Fruit fly (Drosophila melanogaster) whole organism, adult: ENCODE data around the gene Cog2.

Experiments
- CG11617 ChIP-seq: fragments of 200-800 bp; sonication (Bioruptor generic); optimal IDR thresholded peaks from 2 replicates; lab custom pipeline; 2017; ENCODE audit warnings: mild to moderate bottlenecking, missing biosample characterization, missing genetic modification reagents, missing genetic modification characterization
- CG12768 ChIP-seq: fragments of 200-800 bp; sonication (Bioruptor generic); optimal IDR thresholded peaks from 2 replicates; lab custom pipeline; 2017; ENCODE audit warnings: missing biosample characterization, missing genetic modification characterization, mild to moderate bottlenecking, moderate library complexity, missing genetic modification reagents
- CG14711 ChIP-seq: fragments of 200-800 bp; sonication (Bioruptor generic); optimal IDR thresholded peaks from 2 replicates; lab custom pipeline; 2018; ENCODE audit warnings: missing biosample characterization, mild to moderate bottlenecking, missing genetic modification characterization, moderate library complexity
- CG1620 ChIP-seq: fragments of 200-800 bp; sonication (Bioruptor generic); optimal IDR thresholded peaks from 2 replicates; lab custom pipeline; 2016; ENCODE audit warnings: missing biosample characterization, missing genetic modification characterization
- CG33017 ChIP-seq: fragments of 200-800 bp; sonication (Bioruptor generic); optimal IDR thresholded peaks from 2 replicates; lab custom pipeline; 2018; ENCODE audit warnings: missing biosample characterization, mild to moderate bottlenecking, missing genetic modification characterization, moderate library complexity
- CG5204 ChIP-seq: fragments of 200-800 bp; sonication (Bioruptor generic); optimal IDR thresholded peaks from 2 replicates; lab custom pipeline; 2016; ENCODE audit warnings: missing biosample characterization, missing genetic modification characterization
- CG7045 ChIP-seq: fragments of 200-800 bp; sonication (Bioruptor generic); optimal IDR thresholded peaks from 2 replicates; lab custom pipeline; 2017; ENCODE audit warnings: missing biosample characterization, mild to moderate bottlenecking, missing genetic modification characterization
- CG7101 ChIP-seq: fragments of 200-800 bp; sonication (Bioruptor generic); optimal IDR thresholded peaks from 2 replicates; lab custom pipeline; 2018; ENCODE audit warnings: missing biosample characterization, mild to moderate bottlenecking, missing genetic modification characterization, moderate library complexity
- Clk ChIP-seq: fragments of 200-800 bp; sonication (Bioruptor generic); optimal IDR thresholded peaks from 2 replicates; lab custom pipeline; 2017; ENCODE audit warnings: missing biosample characterization, missing genetic modification characterization
- Crg-1 ChIP-seq: fragments of 200-800 bp; sonication (Bioruptor generic); optimal IDR thresholded peaks from 2 replicates; lab custom pipeline; 2016; ENCODE audit warnings: missing biosample characterization, missing genetic modification characterization
- Hr96 ChIP-seq: fragments of 200-800 bp; sonication (Bioruptor generic); optimal IDR thresholded peaks from 2 replicates; lab custom pipeline; 2016; ENCODE audit warnings: missing biosample characterization, missing genetic modification characterization
- Mnt ChIP-seq: fragments of 200-800 bp; sonication (Bioruptor generic); optimal IDR thresholded peaks from 2 replicates; lab custom pipeline; 2016; ENCODE audit warnings: missing biosample characterization, mild to moderate bottlenecking, missing genetic modification characterization
- bab1 ChIP-seq: fragments of 200-800 bp; sonication (Bioruptor generic); optimal IDR thresholded peaks from 3 replicates; lab custom pipeline; 2019; ENCODE audit warnings: missing biosample characterization, mild to moderate bottlenecking, missing genetic modification characterization, moderate library complexity
- cic ChIP-seq: fragments of 200-800 bp; sonication (Bioruptor generic); optimal IDR thresholded peaks from 2 replicates; lab custom pipeline; 2017; ENCODE audit warnings: missing biosample characterization, mild to moderate bottlenecking, missing genetic modification characterization, moderate library complexity
- cnc ChIP-seq, 2 experiments: fragments of >200 bp; optimal IDR thresholded peaks; 2 replicates each; lab custom pipeline; 2017
- kay ChIP-seq: fragments of 200-800 bp; sonication (Bioruptor generic); peaks from one replicate; lab custom pipeline; 2016; ENCODE audit warnings: missing biosample characterization, missing genetic modification characterization, borderline replicate concordance
- ovo ChIP-seq: fragments of 200-800 bp; sonication (Bioruptor generic); optimal IDR thresholded peaks from 2 replicates; lab custom pipeline; 2016; ENCODE audit warnings: missing biosample characterization, missing genetic modification characterization
- pad ChIP-seq: fragments of 200-800 bp; sonication (Bioruptor generic); optimal IDR thresholded peaks from 3 replicates; lab custom pipeline; 2017; ENCODE audit warnings: missing biosample characterization, missing genetic modification characterization, mild to moderate bottlenecking, moderate library complexity, missing genetic modification reagents
- tj ChIP-seq: fragments of 200-800 bp; sonication (Bioruptor generic); optimal IDR thresholded peaks from 3 replicates; lab custom pipeline; 2017; ENCODE audit warnings: missing biosample characterization, mild to moderate bottlenecking, missing genetic modification characterization, moderate library complexity
- toe ChIP-seq: fragments of 200-800 bp; sonication (Bioruptor generic); optimal IDR thresholded peaks from 2 replicates; lab custom pipeline; 2016; ENCODE audit warnings: missing biosample characterization, missing genetic modification characterization

The Cog2 gene

dm6 chr3R:15356645-15357431 lies 4.6 kb downstream of the Cog2 start, which contains the start of the genes Atg4b and Hibch:
Atg4b (minus strand) TSS chr3R:15356924.
Hibch (plus strand) TSS chr3R:15357229.
- peak; percentile 86 for TF ChIP-seq CG11617 (GFP tag; lab: Kevin White, UChicago)
- TF ChIP-seq bab1 (GFP tag; lab: Kevin White, UChicago) = peak; percentile 88
- no peak for TF ChIP-seq Hr96 (GFP tag; lab: Kevin White, UChicago)
- no peak for TF ChIP-seq cnc (optimal IDR thresholded peaks at IDR 0.05; lab: Kevin White, UChicago)
- no peak for TF ChIP-seq tj
- TF ChIP-seq CG7045 (GFP tag; lab: Kevin White, UChicago) = peak; percentile 83
- TF ChIP-seq Clk (GFP tag; lab: Kevin White, UChicago) = peak; percentile 79
- no peak for TF ChIP-seq toe (GFP tag; lab: Kevin White, UChicago)
- TF ChIP-seq kay (GFP tag; lab: Kevin White, UChicago) = no peak
- peak; percentile 79 for TF ChIP-seq Crg-1 (GFP tag; lab: Kevin White, UChicago)
- peak; percentile 63 for TF ChIP-seq Mnt
- peak; percentile 84 for TF ChIP-seq CG14711 (tag; lab: Kevin White, UChicago)
- peak; percentile 77 for TF ChIP-seq CG33017
- TF ChIP-seq CG5204 (GFP tag; lab: Kevin White, UChicago) = no peak
- TF ChIP-seq pad (GFP tag; lab: Kevin White, UChicago) = peak; percentile 79
- peak; percentile 76 for TF ChIP-seq cic (GFP tag; lab: Kevin White, UChicago)
- peak; percentile 67 for TF ChIP-seq CG1620 (GFP tag; lab: Kevin White, UChicago)
- TF ChIP-seq CG7101 = peak; percentile 88
- peak; percentile 67 for TF ChIP-seq ovo
- TF ChIP-seq CG12768 = peak; percentile 90

DNA sequence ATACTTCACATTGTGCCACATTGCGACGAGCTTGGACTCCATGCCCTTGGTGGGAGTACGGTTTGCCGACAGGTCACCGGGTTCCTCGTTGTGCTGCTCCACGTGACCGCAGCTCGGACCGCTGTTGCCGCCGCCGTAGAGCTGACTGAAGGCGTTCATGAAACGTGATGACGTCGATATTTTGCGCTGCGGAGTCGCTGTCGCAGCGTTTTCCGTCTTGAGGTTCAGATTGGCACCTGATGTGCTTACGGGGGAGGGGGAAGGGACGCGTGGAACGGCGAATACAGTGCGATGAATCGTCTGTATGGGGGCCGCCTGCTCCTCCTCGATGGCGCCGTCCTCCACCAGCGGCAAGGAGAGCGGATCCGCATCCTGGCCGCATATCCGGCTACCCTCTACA lies 5.3 kb downstream of the Cog2 start:
- TF ChIP-seq bab1 (GFP tag; lab: Kevin White, UChicago) = no peak
- TF ChIP-seq Mnt = peak; percentile 10
- no peak for TF ChIP-seq Crg-1 (GFP tag; lab: Kevin White, UChicago)
- TF ChIP-seq Clk (GFP tag; lab: Kevin White, UChicago) = no peak
- no peak for TF ChIP-seq CG14711 (tag; lab: Kevin White, UChicago)
- TF ChIP-seq tj = peak; percentile 100
- no peak for TF ChIP-seq toe (GFP tag; lab: Kevin White, UChicago)
- no peak for TF ChIP-seq CG7045 (GFP tag; lab: Kevin White, UChicago)
- TF ChIP-seq Hr96 (GFP tag; lab: Kevin White, UChicago) = no peak
- TF ChIP-seq CG1620 (GFP tag; lab: Kevin White, UChicago) = no peak
- TF ChIP-seq kay (GFP tag; lab: Kevin White, UChicago) = no peak
- TF ChIP-seq cnc (optimal IDR thresholded peaks at IDR 0.05; lab: Kevin White, UChicago) = no peak
- TF ChIP-seq CG33017 = no peak

DNA sequence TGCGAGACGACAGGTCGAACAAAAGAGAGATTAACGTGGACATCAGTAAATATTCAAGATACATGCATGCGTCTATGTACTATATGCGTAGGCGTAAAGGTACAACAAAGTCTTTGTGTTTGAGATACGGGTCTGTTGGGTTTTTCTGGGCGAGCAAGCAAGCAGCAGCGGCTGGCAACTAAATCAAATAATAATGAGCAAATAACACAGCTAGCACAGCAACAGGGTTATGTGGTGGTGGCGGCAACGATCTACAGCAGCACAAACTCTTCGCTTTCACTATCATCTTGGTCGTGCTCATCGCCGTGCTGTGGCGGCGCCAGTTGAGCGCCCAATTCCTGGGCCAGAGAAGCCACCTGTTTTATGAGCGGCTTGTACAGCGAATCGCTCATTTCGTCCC lies 7.4 kb downstream of the Cog2 start:
- TF ChIP-seq CG14711 (tag; lab: Kevin White, UChicago) = no peak
- TF ChIP-seq CG1620 (GFP tag; lab: Kevin White, UChicago) = no peak
- TF ChIP-seq Crg-1 (GFP tag; lab: Kevin White, UChicago) = no peak
- no peak for TF ChIP-seq ovo
- no peak for TF ChIP-seq CG7101
- no peak for TF ChIP-seq Hr96 (GFP tag; lab: Kevin White, UChicago)
- no peak for TF ChIP-seq CG12768
- no peak for TF ChIP-seq Clk (GFP tag; lab: Kevin White, UChicago)

DNA sequence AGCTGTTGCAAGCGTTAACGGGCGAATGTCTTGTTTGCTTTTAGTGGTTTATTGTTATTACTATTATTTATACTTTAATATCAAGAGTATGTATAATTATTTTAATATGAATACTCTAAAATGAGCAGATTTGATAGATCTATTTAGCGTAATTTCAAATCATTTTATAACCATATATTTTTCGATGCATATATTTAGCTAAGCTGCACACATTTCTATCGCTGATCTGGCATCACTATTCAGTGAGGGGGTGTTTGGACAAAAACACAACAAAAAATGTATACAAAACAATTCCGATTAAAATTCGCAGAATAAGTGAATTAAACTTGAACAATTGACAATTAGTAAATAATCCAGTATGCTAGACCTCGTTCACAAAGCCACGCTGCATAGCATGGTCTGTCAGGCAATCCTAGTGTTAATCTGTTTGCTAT lies 10.4 kb downstream of the Cog2 start, which contains the start of the genes Trs33 and Tmtc4:
Gene Trs33, minus strand, starts transcription at position 3 of the 434 bp plus-strand sequence.
Gene Tmtc4, plus strand, starts transcription at position 233 of the 434 bp plus-strand sequence.
- peak; percentile 40 for TF ChIP-seq tj
- peak; percentile 38 for TF ChIP-seq CG33017
- no peak for TF ChIP-seq CG7045 (GFP tag; lab: Kevin White, UChicago)
- peak; percentile 30 for TF ChIP-seq CG12768
- peak; percentile 28 for TF ChIP-seq Mnt
- peak; percentile 69 for TF ChIP-seq CG14711 (tag; lab: Kevin White, UChicago)
- TF ChIP-seq CG1620 (GFP tag; lab: Kevin White, UChicago) = peak; percentile 31
- no peak for TF ChIP-seq CG5204 (GFP tag; lab: Kevin White, UChicago)
- TF ChIP-seq CG7101 = peak; percentile 72
- no peak for TF ChIP-seq toe (GFP tag; lab: Kevin White, UChicago)
- TF ChIP-seq cnc (optimal IDR thresholded peaks at IDR 0.05; lab: Kevin White, UChicago) = no peak
- peak; percentile 27 for TF ChIP-seq cic (GFP tag; lab: Kevin White, UChicago)
- TF ChIP-seq bab1 (GFP tag; lab: Kevin White, UChicago) = peak; percentile 74
- TF ChIP-seq ovo = no peak
- peak; percentile 45 for TF ChIP-seq pad (GFP tag; lab: Kevin White, UChicago)
- TF ChIP-seq kay (GFP tag; lab: Kevin White, UChicago) = no peak
- TF ChIP-seq CG11617 (GFP tag; lab: Kevin White, UChicago) = peak; percentile 72
- no peak for TF ChIP-seq Clk (GFP tag; lab: Kevin White, UChicago)
- TF ChIP-seq Hr96 (GFP tag; lab: Kevin White, UChicago) = no peak
- TF ChIP-seq Crg-1 (GFP tag; lab: Kevin White, UChicago) = peak; percentile 0

- no peak for TF ChIP-seq CG33017
- peak; percentile 17 for TF ChIP-seq CG14711 (tag; lab: Kevin White, UChicago)
- peak; percentile 26 for TF ChIP-seq CG11617 (GFP tag; lab: Kevin White, UChicago)
- TF ChIP-seq tj = peak; percentile 1
- TF ChIP-seq Mnt = peak; percentile 34
- TF ChIP-seq CG12768 = no peak
- peak; percentile 36 for TF ChIP-seq CG7101
- TF ChIP-seq toe (GFP tag; lab: Kevin White, UChicago) = no peak
- no peak for TF ChIP-seq Clk (GFP tag; lab: Kevin White, UChicago)
- TF ChIP-seq bab1 (GFP tag; lab: Kevin White, UChicago) = peak; percentile 55
These were observed 13.6 kb downstream of the Cog2 start, which contains the start of the genes CG42726 and CG42727 for dm6 chr3R:15347822-15348221. CG42726 (plus strand) TSS chr3R:15348048. CG42727 (plus strand) TSS chr3R:15348048.
